Worm (Caenorhabditis elegans): ENCODE data around the gene egg-2.

DNA sequence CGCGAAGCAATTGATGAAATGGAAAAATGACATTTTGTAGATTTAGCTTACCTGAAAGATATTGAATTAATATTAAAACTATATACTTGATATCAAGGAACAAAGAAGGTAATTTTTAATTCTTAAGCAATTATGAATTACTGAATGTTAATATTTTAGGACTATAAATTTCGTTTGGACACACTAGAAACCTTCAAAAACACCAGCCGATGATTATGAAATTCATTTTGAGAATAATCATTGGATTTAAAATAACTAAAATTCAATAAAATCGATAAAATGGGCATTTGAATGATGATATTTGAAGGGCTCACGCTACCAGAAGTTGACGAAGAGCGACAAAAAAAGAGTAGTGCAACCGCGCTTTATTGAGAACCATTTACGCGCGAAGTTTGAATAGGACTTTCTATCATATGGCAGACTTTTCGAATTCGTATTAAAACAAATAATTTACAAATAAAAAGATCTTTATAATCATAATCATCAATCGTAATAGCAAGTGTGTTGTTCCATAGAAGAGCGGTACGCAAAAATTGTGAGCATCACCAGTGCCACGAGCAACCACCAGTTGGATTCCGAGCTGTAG is 13.5 kb upstream of the egg-2 start, which contains the start of gene ZK418.5:
- no peak for TF ChIP-seq flt-1 (GFP tag; IDR thresholded peaks at IDR 0.05)
- TF ChIP-seq T22C8.4 (GFP tag; IDR thresholded peaks at IDR 0.05) = no peak
- no peak for TF ChIP-seq ztf-23 (GFP tag; IDR thresholded peaks at IDR 0.05)
- TF ChIP-seq ref-1 (GFP tag; conservative IDR thresholded peaks at IDR 0.05) = no peak
- TF ChIP-seq tab-1 (GFP tag; IDR thresholded peaks at IDR 0.05) = no peak
- TF ChIP-seq cog-1 (tag; optimal IDR thresholded peaks at IDR 0.05) = no peak

Measured in whole organism, midembryonic.